Fruit fly (Drosophila melanogaster): ENCODE results near the gene sgl.

DNA sequence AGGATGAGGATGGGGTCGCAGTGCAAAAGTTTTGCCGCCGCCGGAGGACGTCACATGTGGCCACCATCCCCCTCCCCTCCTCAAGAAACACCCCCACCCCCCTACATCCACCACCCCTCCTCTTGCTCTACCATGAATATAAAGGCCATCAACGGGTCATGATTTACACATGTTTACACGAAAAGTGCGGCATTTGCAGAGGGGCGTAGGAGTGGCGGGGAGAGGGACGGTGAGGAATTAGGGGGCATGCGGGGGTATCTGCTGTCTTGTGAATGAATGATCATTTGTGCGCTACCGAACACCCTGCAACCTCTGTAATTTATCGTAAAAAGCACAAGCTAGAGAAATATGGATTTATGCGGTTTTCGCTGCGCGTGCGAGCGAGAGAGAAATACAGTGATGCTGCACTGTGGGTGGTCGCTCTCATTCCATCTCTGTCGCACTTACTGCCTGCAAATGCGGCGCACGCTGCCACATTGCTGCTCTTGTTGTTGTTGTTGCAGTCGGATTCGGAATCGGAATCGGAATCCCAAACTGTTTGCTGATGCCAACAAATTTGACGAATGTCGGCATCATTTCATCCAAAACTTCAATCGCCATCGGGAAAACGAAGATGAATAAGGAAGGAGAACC is 16.7 kb upstream of the sgl start:
- TF ChIP-seq CTCF (optimal IDR thresholded peaks at IDR 0.05) (no peak), CG8478 (optimal IDR thresholded peaks at IDR 0.05) (no peak)
